Worm (Caenorhabditis elegans): ENCODE measurements around the gene ufbp-1.

Gene ufbp-1

DNA sequence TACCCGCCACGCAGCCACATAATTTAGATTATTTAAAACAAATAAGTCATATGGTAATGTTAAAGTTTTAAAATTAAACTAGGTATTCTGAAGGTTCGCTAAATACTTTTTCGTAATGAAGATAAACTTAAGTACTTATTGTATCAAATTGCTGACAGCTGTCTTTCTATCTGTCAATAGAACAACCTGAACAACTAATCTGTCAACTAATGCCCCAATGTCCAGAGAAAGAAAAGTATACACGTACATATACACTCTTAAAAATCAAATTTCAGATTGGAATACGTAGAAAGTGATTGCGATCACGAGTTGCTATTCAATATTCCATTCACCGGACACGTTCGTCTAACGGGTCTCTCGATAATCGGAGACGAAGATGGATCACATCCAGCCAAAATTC lies 32.7 kb downstream of the ufbp-1 start:
- TF ChIP-seq tbx-2 (tag; optimal IDR thresholded peaks at IDR 0.05) (no peak), nhr-28 (tag; optimal IDR thresholded peaks at IDR 0.05) (no peak), lir-3 (tag; optimal IDR thresholded peaks at IDR 0.05; ENCODE audit: poor library complexity) (no peak), ztf-4 (tag; optimal IDR thresholded peaks at IDR 0.05) (no peak), unc-98 (GFP tag; IDR thresholded peaks at IDR 0.05) (no peak), lin-13 (GFP tag; optimal IDR thresholded peaks at IDR 0.05) (no peak), ceh-90 (tag; optimal IDR thresholded peaks at IDR 0.05) (no peak), nhr-11 (tag; optimal IDR thresholded peaks at IDR 0.05) (no peak), snpc-4 (tag; optimal IDR thresholded peaks at IDR 0.05) (no peak), jun-1 (tag; optimal IDR thresholded peaks at IDR 0.05) (no peak), xbp-1 (tag; optimal IDR thresholded peaks at IDR 0.05) (no peak), unc-30 (tag; optimal IDR thresholded peaks at IDR 0.05) (no peak), irx-1 (tag; optimal IDR thresholded peaks at IDR 0.05) (no peak), egl-27 (tag; optimal IDR thresholded peaks at IDR 0.05) (no peak), vab-15 (tag; optimal IDR thresholded peaks at IDR 0.05) (no peak), tlp-1 (tag; optimal IDR thresholded peaks at IDR 0.05) (no peak), sup-37 (GFP tag; optimal IDR thresholded peaks at IDR 0.05) (no peak), ceh-82 (tag; optimal IDR thresholded peaks at IDR 0.05) (no peak), fkh-10 (GFP tag; optimal IDR thresholded peaks at IDR 0.05) (no peak), skn-1 (tag; optimal IDR thresholded peaks at IDR 0.05) (no peak)

DNA sequence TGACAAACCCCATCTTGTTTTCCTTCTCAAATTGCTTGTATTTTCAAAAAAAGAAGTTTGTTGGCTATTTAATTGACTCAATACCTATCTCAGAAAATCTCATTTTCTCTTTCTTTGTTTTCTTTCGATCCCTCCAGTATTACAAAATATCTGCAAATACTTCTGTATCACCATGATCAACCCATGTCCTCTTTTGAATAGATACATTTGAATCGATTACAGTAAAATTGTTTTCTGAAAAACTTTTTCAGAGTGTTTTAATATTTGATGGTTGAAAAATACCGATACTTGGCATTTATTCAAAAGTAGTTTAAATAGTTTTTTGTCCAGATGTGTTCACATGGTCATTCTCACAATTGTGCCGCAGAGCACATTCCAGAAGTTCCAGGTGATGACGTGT lies 34.2 kb downstream of the ufbp-1 start, which contains the start of gene ZK353.9:
Gene ZK353.9, plus strand, starts transcription at position 331 of the 400 bp plus-strand sequence.
- no peak for TF ChIP-seq mef-2 (tag; optimal IDR thresholded peaks at IDR 0.05)
- no peak for TF ChIP-seq pax-3 (tag; optimal IDR thresholded peaks at IDR 0.05)
- TF ChIP-seq skn-1 (tag; optimal IDR thresholded peaks at IDR 0.05): no peak

DNA sequence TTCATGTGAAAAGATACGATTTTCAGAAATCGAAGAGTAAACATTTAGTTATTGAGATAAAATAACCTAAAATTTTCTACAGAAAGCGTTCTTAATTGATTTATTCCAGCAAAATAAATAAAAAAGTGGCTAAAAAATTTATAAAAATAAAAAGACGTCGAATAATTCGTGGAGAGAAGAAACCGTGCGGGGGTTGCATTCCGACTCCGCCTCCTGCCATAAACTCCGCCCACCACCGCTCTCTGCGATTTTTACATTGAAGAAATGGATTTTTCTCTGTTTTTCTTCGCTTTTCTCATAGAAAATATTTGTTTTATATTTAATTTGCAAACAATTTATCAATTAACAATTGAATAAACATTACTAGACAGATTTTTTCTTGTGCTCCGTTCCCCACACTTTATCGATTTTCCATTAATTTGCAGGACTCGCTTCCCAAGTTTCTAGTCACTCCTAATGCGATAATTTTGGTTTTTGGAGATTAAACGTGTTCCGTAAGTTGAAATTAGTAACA lies 37.9 kb downstream of the ufbp-1 start, which contains the start of the genes ubxn-4 and cyy-1:
Gene ubxn-4, minus strand, starts transcription at position 114 of the 514 bp plus-strand sequence.
Gene cyy-1, plus strand, starts transcription at position 426 of the 514 bp plus-strand sequence.
- no peak for TF ChIP-seq lin-35 (GFP tag; optimal IDR thresholded peaks at IDR 0.05)
- TF ChIP-seq hlh-17 (GFP tag; optimal IDR thresholded peaks at IDR 0.05; ENCODE audit: borderline replicate concordance): no peak
- peak; percentile 51 for TF ChIP-seq xbp-1 (tag; optimal IDR thresholded peaks at IDR 0.05)
- TF ChIP-seq nhr-47 (tag; optimal IDR thresholded peaks at IDR 0.05): no peak
- TF ChIP-seq F16B12.6 (tag; optimal IDR thresholded peaks at IDR 0.05): no peak
- TF ChIP-seq elt-2 (tag; optimal IDR thresholded peaks at IDR 0.05): no peak
- TF ChIP-seq lin-39 (tag; optimal IDR thresholded peaks at IDR 0.05): no peak
- TF ChIP-seq pqm-1 (tag; optimal IDR thresholded peaks at IDR 0.05): no peak
- TF ChIP-seq nhr-90 (tag; optimal IDR thresholded peaks at IDR 0.05; ENCODE audit: poor library complexity): no peak
- TF ChIP-seq dpl-1 (GFP tag; optimal IDR thresholded peaks at IDR 0.05): peak in 1 of 3 experiments; percentile 27
- no peak for TF ChIP-seq unc-30 (tag; optimal IDR thresholded peaks at IDR 0.05)
- no peak for TF ChIP-seq fkh-4 (tag; optimal IDR thresholded peaks at IDR 0.05; ENCODE audit: borderline replicate concordance)
- no peak for TF ChIP-seq blmp-1 (tag; optimal IDR thresholded peaks at IDR 0.05)
- TF ChIP-seq egl-13 (tag; optimal IDR thresholded peaks at IDR 0.05): no peak
- no peak for TF ChIP-seq aha-1 (tag; optimal IDR thresholded peaks at IDR 0.05)
- no peak for TF ChIP-seq ama-1 (optimal IDR thresholded peaks at IDR 0.05)
- TF ChIP-seq unc-62 (GFP tag; optimal IDR thresholded peaks at IDR 0.05): no peak
- TF ChIP-seq lin-13 (GFP tag; optimal IDR thresholded peaks at IDR 0.05): no peak
- TF ChIP-seq Y116A8C.19 (tag; optimal IDR thresholded peaks at IDR 0.05; ENCODE audit: borderline replicate concordance): no peak
- TF ChIP-seq jun-1 (tag; optimal IDR thresholded peaks at IDR 0.05): no peak
- TF ChIP-seq lir-3 (tag; optimal IDR thresholded peaks at IDR 0.05; ENCODE audit: poor library complexity): no peak
- no peak for TF ChIP-seq efl-1 (optimal IDR thresholded peaks at IDR 0.05)
- peak in 1 of 2 experiments; percentile 92 for TF ChIP-seq efl-1 (GFP tag; optimal IDR thresholded peaks at IDR 0.05 in 1 of 2)
- no peak for TF ChIP-seq C04F5.9 (tag; optimal IDR thresholded peaks at IDR 0.05)
- peak in 1 of 2 experiments; percentile 31 for TF ChIP-seq lsy-2 (tag; optimal IDR thresholded peaks at IDR 0.05)
- TF ChIP-seq ztf-11 (tag; optimal IDR thresholded peaks at IDR 0.05): no peak
- peak; percentile 7 for TF ChIP-seq lin-14 (GFP tag; optimal IDR thresholded peaks at IDR 0.05)
- no peak for TF ChIP-seq pag-3 (tag; optimal IDR thresholded peaks at IDR 0.05; ENCODE audit: borderline replicate concordance, insufficient read depth)
- TF ChIP-seq zip-4 (GFP tag; optimal IDR thresholded peaks at IDR 0.05): no peak
- no peak for TF ChIP-seq egl-27 (tag; optimal IDR thresholded peaks at IDR 0.05)
